Worm (Caenorhabditis elegans) whole organism, L4 larva: ENCODE measurements around the gene pges-2.
"Not testable (repeated sequence)": the region's sequence is repeated elsewhere in the genome, so short reads cannot be mapped to it uniquely, and the experiment has no call there.

ENCODE experiments used
- D1046.2 ChIP-seq: fragments of 200-800 bp; sonication (Bioruptor generic); IDR thresholded peaks from 2 replicates; pipeline ENCODE4 v1.3.6; 2022; ENCODE audit warnings: missing genetic modification characterization, missing compliant biosample characterization
- F10B5.3 ChIP-seq: sonication (generic microtip); optimal IDR thresholded peaks from 2 replicates; lab custom pipeline; 2016; ENCODE audit warnings: mild to moderate bottlenecking, missing genetic modification characterization, missing compliant biosample characterization
- F26F4.8 ChIP-seq: fragments of 200-800 bp; sonication (Bioruptor generic); conservative IDR thresholded peaks from 2 replicates; pipeline ENCODE4 v1.3.6; 2022; ENCODE audit warnings: missing genetic modification characterization, missing compliant biosample characterization
- F49E8.2 ChIP-seq: sonication (generic microtip); optimal IDR thresholded peaks from 2 replicates; lab custom pipeline; 2016; ENCODE audit warnings: missing compliant biosample characterization, mild to moderate bottlenecking, missing genetic modification characterization, borderline replicate concordance
- T20F7.1 ChIP-seq: fragments of 200-800 bp; sonication (Bioruptor generic); optimal IDR thresholded peaks from 2 replicates; lab custom pipeline; 2018; ENCODE audit warnings: mild to moderate bottlenecking, missing genetic modification characterization, missing compliant biosample characterization
- Y105C5A.15 ChIP-seq: fragments of 200-800 bp; sonication (Bioruptor generic); IDR thresholded peaks from 2 replicates; pipeline ENCODE4 v1.3.6; 2022; ENCODE audit warnings: missing genetic modification characterization, missing compliant biosample characterization
- Y48G9A.11 ChIP-seq: fragments of 200-800 bp; sonication (Bioruptor generic); IDR thresholded peaks from 2 replicates; pipeline ENCODE4 v1.3.6; 2022; ENCODE audit warnings: missing genetic modification reagents, missing genetic modification characterization, missing compliant biosample characterization
- aly-2 ChIP-seq: sonication (generic microtip); optimal IDR thresholded peaks from 2 replicates; lab custom pipeline; 2018; ENCODE audit warnings: missing biosample characterization, missing genetic modification characterization
- arid-1 ChIP-seq: fragments of 200-800 bp; sonication (Bioruptor generic); conservative IDR thresholded peaks from 2 replicates; pipeline ENCODE4 v1.3.6; 2022; ENCODE audit warnings: missing genetic modification reagents, missing genetic modification characterization, missing compliant biosample characterization
- ceh-28 ChIP-seq: fragments of 150-350 bp; optimal IDR thresholded peaks from 2 replicates; lab custom pipeline; 2014; ENCODE audit warnings: missing biosample characterization, missing genetic modification reagents, missing genetic modification characterization
- ceh-44 ChIP-seq: fragments of 200-800 bp; sonication (Bioruptor generic); IDR thresholded peaks from 2 replicates; pipeline ENCODE4 v1.3.6; 2022; ENCODE audit warnings: missing genetic modification reagents, missing genetic modification characterization, missing compliant biosample characterization
- ctbp-1 ChIP-seq: fragments of 200-800 bp; sonication (Bioruptor generic); IDR thresholded peaks from 2 replicates; pipeline ENCODE4 v1.3.6; 2022; ENCODE audit warnings: missing genetic modification reagents, missing genetic modification characterization, missing compliant biosample characterization
- daf-16 ChIP-seq, 3 experiments: sonication (generic microtip); optimal IDR thresholded peaks; 2 replicates each; lab custom pipeline; 2016 to 2017; ENCODE audit warnings: missing genetic modification characterization in 3 of 3, missing genetic modification reagents in 3 of 3, mild to moderate bottlenecking in 2 of 3, missing compliant biosample characterization in 2 of 3, missing biosample characterization in 1 of 3, moderate library complexity in 1 of 3
- daf-19 ChIP-seq: fragments of 200-800 bp; sonication (Bioruptor generic); conservative IDR thresholded peaks from 2 replicates; pipeline ENCODE4 v1.3.6; 2022; ENCODE audit warnings: missing genetic modification characterization, missing compliant biosample characterization
- dmd-6 ChIP-seq: fragments of 200-800 bp; sonication (Bioruptor generic); IDR thresholded peaks from 2 replicates; pipeline ENCODE4 v1.3.6; 2022; ENCODE audit warnings: missing genetic modification reagents, missing genetic modification characterization, missing compliant biosample characterization
- dmd-8 ChIP-seq: fragments of 200-800 bp; sonication (Bioruptor generic); IDR thresholded peaks from 2 replicates; pipeline ENCODE4 v1.3.6; 2022; ENCODE audit warnings: missing genetic modification characterization, missing compliant biosample characterization
- dpl-1 ChIP-seq: fragments of 150-350 bp; optimal IDR thresholded peaks from 2 replicates; lab custom pipeline; 2014; ENCODE audit warnings: missing biosample characterization, missing genetic modification reagents, missing genetic modification characterization
- dve-1 ChIP-seq: sonication (generic microtip); optimal IDR thresholded peaks from 2 replicates; lab custom pipeline; 2017; ENCODE audit warnings: antibody characterized with exemption, mild to moderate bottlenecking, missing genetic modification characterization, missing compliant biosample characterization; ENCODE audit not compliant: insufficient read depth
- egl-43 ChIP-seq: fragments of 200-800 bp; sonication (Bioruptor generic); IDR thresholded peaks from 2 replicates; pipeline ENCODE4 v1.3.6; 2022; ENCODE audit warnings: missing genetic modification reagents, missing genetic modification characterization, missing compliant biosample characterization
- hlh-11 ChIP-seq: fragments of 200-800 bp; sonication (Bioruptor generic); optimal IDR thresholded peaks from 2 replicates; lab custom pipeline; 2018; ENCODE audit warnings: mild to moderate bottlenecking, missing genetic modification characterization, missing compliant biosample characterization
- hmg-1.1 ChIP-seq: fragments of 200-800 bp; sonication (Bioruptor generic); IDR thresholded peaks from 2 replicates; pipeline ENCODE4 v1.3.6; 2022; ENCODE audit warnings: missing genetic modification reagents, missing genetic modification characterization, missing compliant biosample characterization
- lim-7 ChIP-seq: fragments of 200-800 bp; sonication (Bioruptor generic); IDR thresholded peaks from 2 replicates; pipeline ENCODE4 v1.3.6; 2022; ENCODE audit warnings: missing genetic modification characterization, missing compliant biosample characterization
- lin-15B ChIP-seq: fragments of 150-350 bp; sonication (generic microtip); optimal IDR thresholded peaks from 3 replicates; lab custom pipeline; 2014; ENCODE audit warnings: missing biosample characterization, missing genetic modification characterization
- lin-29 ChIP-seq: fragments of 200-800 bp; sonication (Bioruptor generic); IDR thresholded peaks from 2 replicates; pipeline ENCODE4 v1.3.6; 2022; ENCODE audit warnings: missing genetic modification reagents, missing genetic modification characterization, missing compliant biosample characterization
- lin-38 ChIP-seq: fragments of 200-800 bp; sonication (Bioruptor generic); IDR thresholded peaks from 2 replicates; pipeline ENCODE4 v1.3.6; 2022; ENCODE audit warnings: missing genetic modification reagents, missing genetic modification characterization, missing compliant biosample characterization
- mdt-29 ChIP-seq: fragments of 200-800 bp; sonication (Bioruptor generic); IDR thresholded peaks from 2 replicates; pipeline ENCODE4 v1.3.6; 2022; ENCODE audit warnings: missing genetic modification reagents, missing genetic modification characterization, missing compliant biosample characterization
- mes-2 ChIP-seq: sonication (generic microtip); optimal IDR thresholded peaks from 2 replicates; lab custom pipeline; 2016; ENCODE audit warnings: missing genotype, mild to moderate bottlenecking, missing genetic modification characterization, missing compliant biosample characterization; ENCODE audit not compliant: poor library complexity, severe bottlenecking
- mxl-3 ChIP-seq: fragments of 200-800 bp; sonication (Bioruptor generic); optimal IDR thresholded peaks from 2 replicates; lab custom pipeline; 2018; ENCODE audit warnings: mild to moderate bottlenecking, missing genetic modification characterization, missing compliant biosample characterization
- nhr-102 ChIP-seq: sonication (generic microtip); optimal IDR thresholded peaks from 2 replicates; lab custom pipeline; 2016; ENCODE audit warnings: mild to moderate bottlenecking, missing genetic modification characterization, moderate library complexity, missing compliant biosample characterization
- nhr-11 ChIP-seq: fragments of 150-350 bp; optimal IDR thresholded peaks from 2 replicates; lab custom pipeline; 2014; ENCODE audit warnings: missing biosample characterization, missing genetic modification characterization
- nhr-25 ChIP-seq: sonication (generic microtip); optimal IDR thresholded peaks from 2 replicates; lab custom pipeline; 2017; ENCODE audit warnings: missing genetic modification characterization, mild to moderate bottlenecking, missing compliant biosample characterization, antibody characterized with exemption, moderate library complexity, borderline replicate concordance; ENCODE audit not compliant: insufficient read depth
- nhr-28 ChIP-seq: fragments of 150-350 bp; optimal IDR thresholded peaks from 2 replicates; lab custom pipeline; 2014; ENCODE audit warnings: missing biosample characterization, missing genetic modification characterization
- nhr-77 ChIP-seq: fragments of 150-350 bp; optimal IDR thresholded peaks from 2 replicates; lab custom pipeline; 2014; ENCODE audit warnings: missing biosample characterization, missing genetic modification characterization
- pha-4 ChIP-seq, 2 experiments: fragments of 150-350 bp in 1 of 2; fragments of 200-800 bp in 1 of 2; sonication (Bioruptor generic) in 1 of 2; IDR thresholded peaks in 1 of 2; optimal IDR thresholded peaks in 1 of 2; 2 replicates each; pipeline versions ENCODE4 v1.3.6 to Lab custom; 2014 to 2022; ENCODE audit warnings: missing genetic modification characterization in 2 of 2, missing genetic modification reagents in 2 of 2, missing biosample characterization in 1 of 2, missing compliant biosample characterization in 1 of 2
- php-3 ChIP-seq: fragments of 200-800 bp; sonication (Bioruptor generic); IDR thresholded peaks from 2 replicates; pipeline ENCODE4 v1.3.6; 2022; ENCODE audit warnings: missing genetic modification reagents, missing genetic modification characterization, missing compliant biosample characterization
- set-16 ChIP-seq: fragments of 200-800 bp; sonication (Bioruptor generic); IDR thresholded peaks from 2 replicates; pipeline ENCODE4 v1.3.6; 2022; ENCODE audit warnings: missing genetic modification reagents, missing genetic modification characterization, missing compliant biosample characterization
- snpc-1.2 ChIP-seq: fragments of 200-800 bp; sonication (Bioruptor generic); IDR thresholded peaks from 2 replicates; pipeline ENCODE4 v1.3.6; 2022; ENCODE audit warnings: missing genetic modification reagents, missing genetic modification characterization, missing compliant biosample characterization
- tra-1 ChIP-seq: fragments of 200-800 bp; sonication (Bioruptor generic); IDR thresholded peaks from 2 replicates; pipeline ENCODE4 v1.3.6; 2022; ENCODE audit warnings: missing genetic modification reagents, missing genetic modification characterization, missing compliant biosample characterization
- vab-7 ChIP-seq: fragments of 200-800 bp; sonication (Bioruptor generic); IDR thresholded peaks from 2 replicates; pipeline ENCODE4 v1.3.6; 2022; ENCODE audit warnings: missing genetic modification reagents, missing genetic modification characterization, missing compliant biosample characterization

Gene pges-2

ce11 chrIV:10330962-10331361, 36.6 kb downstream of the pges-2 start (continued):
- TF ChIP-seq F26F4.8 (GFP tag; lab: Robert Waterston, UW) = no peak
- no peak for TF ChIP-seq daf-19 (GFP tag; lab: Robert Waterston, UW)
- peak; percentile 42; the same call in 1 of the 2 replicates for TF ChIP-seq snpc-1.2 (GFP tag; lab: Robert Waterston, UW)
- peak; percentile 50; the same call in 1 of the 2 replicates for TF ChIP-seq hmg-1.1
- TF ChIP-seq F10B5.3 (tag; lab: Kevin White, UChicago) = no peak
- TF ChIP-seq ceh-28 (tag; lab: Kevin White, UChicago) = no peak
- no peak for TF ChIP-seq aly-2 (tag; lab: Kevin White, UChicago)
- no peak for TF ChIP-seq Y105C5A.15 (GFP tag; lab: Robert Waterston, UW)
- TF ChIP-seq dpl-1 (GFP tag; lab: Kevin White, UChicago) = no peak
- peak; percentile 61 for TF ChIP-seq dve-1 (tag; lab: Kevin White, UChicago)
- peak; percentile 61 for TF ChIP-seq nhr-28 (tag; lab: Kevin White, UChicago)
- TF ChIP-seq lin-15B (tag; lab: Kevin White, UChicago) = no peak
- no peak for TF ChIP-seq php-3
- peak; percentile 8 for TF ChIP-seq nhr-77
- TF ChIP-seq mxl-3 = peak; percentile 97
- peak; percentile 83 for TF ChIP-seq set-16 (GFP tag; lab: Robert Waterston, UW)
- TF ChIP-seq ceh-44 (GFP tag; lab: Robert Waterston, UW) = no peak
- TF ChIP-seq mes-2 = peak; percentile 11
- TF ChIP-seq nhr-25 (tag; lab: Kevin White, UChicago) = no peak
- TF ChIP-seq nhr-11 = no peak
- TF ChIP-seq F49E8.2 (tag; lab: Kevin White, UChicago) = no peak
- TF ChIP-seq hlh-11 (tag; lab: Kevin White, UChicago) = peak; percentile 84
- 0 out of 2 replicates have a peak, but pooled peaks have one; percentile 28 for TF ChIP-seq tra-1 (GFP tag; lab: Robert Waterston, UW)
- TF ChIP-seq dmd-6 = peak; percentile 59
- no peak for TF ChIP-seq daf-16 (GFP tag; optimal IDR thresholded peaks at IDR 0.05; lab: Kevin White, UChicago)
- TF ChIP-seq daf-16 (tag; optimal IDR thresholded peaks at IDR 0.05; lab: Kevin White, UChicago) = peak; percentile 55
- peak; percentile 14 for TF ChIP-seq nhr-102 (tag; lab: Kevin White, UChicago)
- TF ChIP-seq T20F7.1 (GFP tag; lab: Kevin White, UChicago) = no peak

ce11 chrIV:10323368-10323767, 44.2 kb downstream of the pges-2 start:
- TF ChIP-seq Y48G9A.11 (GFP tag; lab: Robert Waterston, UW) (peak; percentile 50; the same call in 1 of the 2 replicates), egl-43 (GFP tag; lab: Robert Waterston, UW) (peak; percentile 83), snpc-1.2 (GFP tag; lab: Robert Waterston, UW) (peak; percentile 88), arid-1 (GFP tag; lab: Robert Waterston, UW) (0 out of 2 replicates have a peak, but pooled peaks have one; percentile 50), mdt-29 (GFP tag; lab: Robert Waterston, UW) (peak; percentile 54; the same call in 1 of the 2 replicates), hmg-1.1 (0 out of 2 replicates have a peak, but pooled peaks have one; percentile 17), vab-7 (GFP tag; lab: Robert Waterston, UW) (peak; percentile 61), D1046.2 (0 out of 2 replicates have a peak, but pooled peaks have one; percentile 62), php-3 (peak; percentile 48; the same call in 1 of the 2 replicates), dmd-8 (GFP tag; lab: Robert Waterston, UW) (peak; percentile 68; the same call in 1 of the 2 replicates), pha-4 (GFP tag; IDR thresholded peaks at IDR 0.05; lab: Robert Waterston, UW) (peak; percentile 54), F26F4.8 (GFP tag; lab: Robert Waterston, UW) (peak; percentile 54; the same call in 1 of the 2 replicates), set-16 (GFP tag; lab: Robert Waterston, UW) (peak; percentile 56), lin-38 (GFP tag; lab: Robert Waterston, UW) (peak; percentile 35; the same call in 1 of the 2 replicates), ctbp-1 (GFP tag; lab: Robert Waterston, UW) (peak; percentile 50; the same call in 1 of the 2 replicates), lin-29 (GFP tag; lab: Robert Waterston, UW) (0 out of 2 replicates have a peak, but pooled peaks have one; percentile 12), lim-7 (GFP tag; lab: Robert Waterston, UW) (peak; percentile 61; the same call in 1 of the 2 replicates)
- not testable (repeated sequence) for TF ChIP-seq pha-4 (tag; optimal IDR thresholded peaks at IDR 0.05; lab: Kevin White, UChicago)
